Fruit fly (Drosophila melanogaster) whole organism, embryonic: ENCODE results near the gene Sk2.
A peak's percentile ranks its signal among the peaks of the same experiment; 100 is the strongest.

Experiments used
- Asciz ChIP-seq: fragments of 200-800 bp; sonication (Bioruptor generic); optimal IDR thresholded peaks from 2 replicates; lab custom pipeline; 2017; ENCODE audit warnings: missing biosample characterization, mild to moderate bottlenecking, missing genetic modification characterization, missing genetic modification reagents
- Atf6 ChIP-seq: fragments of 200-800 bp; sonication (Bioruptor generic); IDR thresholded peaks from 2 replicates; pipeline ENCODE4 v1.3.6; 2022; ENCODE audit warnings: missing biosample characterization, missing genetic modification characterization
- B-H2 ChIP-seq: fragments of 200-800 bp; sonication (Bioruptor generic); optimal IDR thresholded peaks from 2 replicates; lab custom pipeline; 2018; ENCODE audit warnings: missing biosample characterization, mild to moderate bottlenecking, missing genetic modification characterization
- CG10147 ChIP-seq: fragments of 200-800 bp; sonication (Bioruptor generic); optimal IDR thresholded peaks from 2 replicates; lab custom pipeline; 2019; ENCODE audit warnings: missing biosample characterization, mild to moderate bottlenecking, missing genetic modification characterization, moderate library complexity
- CG10366 ChIP-seq: fragments of 200-800 bp; sonication (Bioruptor generic); IDR thresholded peaks from 2 replicates; pipeline ENCODE4 v1.3.6; 2022; ENCODE audit warnings: missing biosample characterization, missing genetic modification characterization
- CG10543 ChIP-seq: fragments of 200-800 bp; sonication (Bioruptor generic); optimal IDR thresholded peaks from 3 replicates; lab custom pipeline; 2017; ENCODE audit warnings: missing biosample characterization, mild to moderate bottlenecking, missing genetic modification characterization, moderate library complexity
- CG11093 ChIP-seq: fragments of 200-800 bp; sonication (Bioruptor generic); IDR thresholded peaks from 3 replicates; pipeline ENCODE4 v1.3.6; 2022; ENCODE audit warnings: missing biosample characterization, missing genetic modification characterization
- CG11723 ChIP-seq: fragments of 200-800 bp; sonication (Bioruptor generic); optimal IDR thresholded peaks from 2 replicates; lab custom pipeline; 2017; ENCODE audit warnings: missing biosample characterization, mild to moderate bottlenecking, missing genetic modification characterization
- CG12071 ChIP-seq: fragments of 200-800 bp; sonication (Bioruptor generic); optimal IDR thresholded peaks from 3 replicates; lab custom pipeline; 2018; ENCODE audit warnings: missing biosample characterization, mild to moderate bottlenecking, missing genetic modification characterization
- CG15601 ChIP-seq: fragments of 200-800 bp; sonication (Bioruptor generic); optimal IDR thresholded peaks from 3 replicates; lab custom pipeline; 2019; ENCODE audit warnings: missing biosample characterization, mild to moderate bottlenecking, missing genetic modification characterization, moderate library complexity
- CG16815 ChIP-seq: fragments of 200-800 bp; sonication (Bioruptor generic); optimal IDR thresholded peaks from 3 replicates; lab custom pipeline; 2017; ENCODE audit warnings: missing biosample characterization, mild to moderate bottlenecking, missing genetic modification characterization
- CG33213 ChIP-seq: fragments of 200-800 bp; sonication (Bioruptor generic); optimal IDR thresholded peaks from 3 replicates; lab custom pipeline; 2016; ENCODE audit warnings: missing biosample characterization, missing genetic modification characterization
- CG4404 ChIP-seq: fragments of 200-800 bp; sonication (Bioruptor generic); IDR thresholded peaks from 2 replicates; pipeline ENCODE4 v1.3.6; 2022; ENCODE audit warnings: missing biosample characterization, missing genetic modification characterization
- CG5180 ChIP-seq: fragments of 200-800 bp; sonication (Bioruptor generic); optimal IDR thresholded peaks from 3 replicates; lab custom pipeline; 2017; ENCODE audit warnings: missing biosample characterization, missing genetic modification characterization, mild to moderate bottlenecking, moderate library complexity, missing genetic modification reagents
- CG5953 ChIP-seq: fragments of 200-800 bp; sonication (Bioruptor generic); IDR thresholded peaks from 2 replicates; pipeline ENCODE4 v1.3.6; 2022; ENCODE audit warnings: missing biosample characterization, missing genetic modification characterization
- CG6175 ChIP-seq: fragments of 200-800 bp; sonication (Bioruptor generic); IDR thresholded peaks from 3 replicates; pipeline ENCODE4 v1.3.6; 2022; ENCODE audit warnings: missing biosample characterization, missing genetic modification characterization
- CG6272 ChIP-seq: fragments of 200-800 bp; sonication (Bioruptor generic); IDR thresholded peaks from 2 replicates; pipeline ENCODE4 v1.3.6; 2022; ENCODE audit warnings: missing biosample characterization, missing genetic modification characterization
- CG6683 ChIP-seq: fragments of 200-800 bp; sonication (Bioruptor generic); optimal IDR thresholded peaks from 2 replicates; lab custom pipeline; 2017; ENCODE audit warnings: missing biosample characterization, mild to moderate bottlenecking, missing genetic modification characterization, missing genetic modification reagents
- CG6689 ChIP-seq: fragments of 200-800 bp; sonication (Bioruptor generic); IDR thresholded peaks from 2 replicates; pipeline ENCODE4 v1.3.6; 2022; ENCODE audit warnings: missing biosample characterization, missing genetic modification characterization
- Dip2 ChIP-seq: fragments of 200-800 bp; sonication (Bioruptor generic); IDR thresholded peaks from 2 replicates; pipeline ENCODE4 v1.3.6; 2022; ENCODE audit warnings: missing biosample characterization, missing genetic modification characterization
- Doc2 ChIP-seq: fragments of 200-800 bp; sonication (Bioruptor generic); IDR thresholded peaks from 2 replicates; pipeline ENCODE4 v1.3.6; 2022; ENCODE audit warnings: missing biosample characterization, missing genetic modification characterization
- ERR ChIP-seq: fragments of 200-800 bp; sonication (Bioruptor generic); optimal IDR thresholded peaks from 2 replicates; lab custom pipeline; 2016; ENCODE audit warnings: missing biosample characterization, missing genetic modification characterization
- HmgZ ChIP-seq: fragments of 200-800 bp; sonication (Bioruptor generic); optimal IDR thresholded peaks from 2 replicates; lab custom pipeline; 2018; ENCODE audit warnings: missing biosample characterization, mild to moderate bottlenecking, missing genetic modification characterization
- Rfx ChIP-seq: fragments of 200-800 bp; sonication (Bioruptor generic); IDR thresholded peaks from 2 replicates; pipeline ENCODE4 v1.3.6; 2022; ENCODE audit warnings: missing biosample characterization, missing genetic modification characterization
- Sox100B ChIP-seq: fragments of 200-800 bp; sonication (Bioruptor generic); optimal IDR thresholded peaks from 3 replicates; lab custom pipeline; 2018; ENCODE audit warnings: missing biosample characterization, mild to moderate bottlenecking, missing genetic modification characterization
- Ssrp ChIP-seq: fragments of 200-800 bp; sonication (Bioruptor generic); optimal IDR thresholded peaks from 2 replicates; lab custom pipeline; 2018; ENCODE audit warnings: missing biosample characterization, mild to moderate bottlenecking, missing genetic modification characterization, moderate library complexity
- Xrp1 ChIP-seq: fragments of 200-800 bp; sonication (Bioruptor generic); IDR thresholded peaks from 2 replicates; pipeline ENCODE4 v1.3.6; 2022; ENCODE audit warnings: missing biosample characterization, missing genetic modification characterization
- ab ChIP-seq: fragments of 200-800 bp; sonication (Bioruptor generic); optimal IDR thresholded peaks from 2 replicates; lab custom pipeline; 2016; ENCODE audit warnings: missing biosample characterization, missing genetic modification characterization
- ato ChIP-seq: fragments of 200-800 bp; sonication (Bioruptor generic); IDR thresholded peaks from 2 replicates; pipeline ENCODE4 v1.3.6; 2022; ENCODE audit warnings: missing biosample characterization, missing genetic modification characterization; ENCODE audit not compliant: partially characterized antibody
- corto ChIP-seq: fragments of 200-800 bp; sonication (Bioruptor generic); optimal IDR thresholded peaks from 2 replicates; lab custom pipeline; 2016; ENCODE audit warnings: missing biosample characterization, mild to moderate bottlenecking, missing genetic modification characterization, moderate library complexity
- cwo ChIP-seq: fragments of 200-800 bp; sonication (Bioruptor generic); optimal IDR thresholded peaks from 3 replicates; lab custom pipeline; 2017; ENCODE audit warnings: missing biosample characterization, missing genetic modification characterization, mild to moderate bottlenecking, moderate library complexity, missing genetic modification reagents
- ems ChIP-seq: fragments of 200-800 bp; sonication (Bioruptor generic); optimal IDR thresholded peaks from 3 replicates; lab custom pipeline; 2016; ENCODE audit warnings: missing biosample characterization, missing genetic modification characterization
- en ChIP-seq: fragments of 200-800 bp; sonication (Bioruptor generic); optimal IDR thresholded peaks from 2 replicates; lab custom pipeline; 2016; ENCODE audit warnings: missing biosample characterization, missing genetic modification characterization
- exex ChIP-seq: fragments of 200-800 bp; sonication (Bioruptor generic); optimal IDR thresholded peaks from 4 replicates; lab custom pipeline; 2018; ENCODE audit warnings: missing biosample characterization, mild to moderate bottlenecking, missing genetic modification characterization, moderate library complexity
- ftz-f1 ChIP-seq: fragments of 200-800 bp; sonication (Bioruptor generic); optimal IDR thresholded peaks from 2 replicates; lab custom pipeline; 2016; ENCODE audit warnings: missing biosample characterization, missing genetic modification characterization
- her ChIP-seq: fragments of 200-800 bp; sonication (Bioruptor generic); optimal IDR thresholded peaks from 2 replicates; lab custom pipeline; 2016; ENCODE audit warnings: missing biosample characterization, missing genetic modification characterization
- insv ChIP-seq, 2 experiments: fragments of 200-800 bp; sonication (Bioruptor generic); optimal IDR thresholded peaks; 3 replicates each; lab custom pipeline; 2016 to 2018; ENCODE audit warnings: missing biosample characterization in 2 of 2, missing genetic modification characterization in 2 of 2
- nau ChIP-seq: fragments of 200-800 bp; sonication (Bioruptor generic); optimal IDR thresholded peaks from 3 replicates; lab custom pipeline; 2017; ENCODE audit warnings: missing biosample characterization, mild to moderate bottlenecking, missing genetic modification characterization, missing genetic modification reagents
- nerfin-1 ChIP-seq: fragments of 200-800 bp; sonication (Bioruptor generic); optimal IDR thresholded peaks from 3 replicates; lab custom pipeline; 2019; ENCODE audit warnings: missing biosample characterization, mild to moderate bottlenecking, missing genetic modification characterization, moderate library complexity
- nerfin-2 ChIP-seq: fragments of 200-800 bp; sonication (Bioruptor generic); IDR thresholded peaks from 2 replicates; pipeline ENCODE4 v1.3.6; 2022; ENCODE audit warnings: missing biosample characterization, missing genetic modification characterization; ENCODE audit not compliant: partially characterized antibody
- phol ChIP-seq: fragments of 200-800 bp; sonication (Bioruptor generic); optimal IDR thresholded peaks from 3 replicates; lab custom pipeline; 2018; ENCODE audit warnings: missing biosample characterization, mild to moderate bottlenecking, missing genetic modification characterization, moderate library complexity
- pros ChIP-seq: fragments of 200-800 bp; sonication (Bioruptor generic); optimal IDR thresholded peaks from 3 replicates; lab custom pipeline; 2019; ENCODE audit warnings: missing biosample characterization, mild to moderate bottlenecking, missing genetic modification characterization, moderate library complexity
- pum ChIP-seq: fragments of 200-800 bp; sonication (Bioruptor generic); optimal IDR thresholded peaks from 2 replicates; lab custom pipeline; 2016; ENCODE audit warnings: missing biosample characterization, missing genetic modification characterization
- pzg ChIP-seq: fragments of 200-800 bp; sonication (Bioruptor generic); optimal IDR thresholded peaks from 3 replicates; lab custom pipeline; 2018; ENCODE audit warnings: missing biosample characterization, mild to moderate bottlenecking, missing genetic modification characterization, moderate library complexity
- ranshi ChIP-seq: fragments of 200-800 bp; sonication (Bioruptor generic); IDR thresholded peaks from 2 replicates; pipeline ENCODE4 v1.3.6; 2022; ENCODE audit warnings: missing biosample characterization, missing genetic modification characterization
- salm ChIP-seq: fragments of 200-800 bp; sonication (Bioruptor generic); optimal IDR thresholded peaks from 2 replicates; lab custom pipeline; 2018; ENCODE audit warnings: missing biosample characterization, mild to moderate bottlenecking, missing genetic modification characterization
- sens-2 ChIP-seq: fragments of 200-800 bp; sonication (Bioruptor generic); IDR thresholded peaks from 2 replicates; pipeline ENCODE4 v1.3.6; 2022; ENCODE audit warnings: missing biosample characterization, missing genetic modification characterization
- tgo ChIP-seq: fragments of 200-800 bp; sonication (Bioruptor generic); IDR thresholded peaks from 3 replicates; pipeline ENCODE4 v1.3.6; 2022; ENCODE audit warnings: missing biosample characterization, missing genetic modification characterization
- z ChIP-seq: fragments of 200-800 bp; sonication (Bioruptor generic); IDR thresholded peaks from 3 replicates; pipeline ENCODE4 v1.3.6; 2022; ENCODE audit warnings: missing biosample characterization, missing genetic modification characterization

Sk2 gene

DNA sequence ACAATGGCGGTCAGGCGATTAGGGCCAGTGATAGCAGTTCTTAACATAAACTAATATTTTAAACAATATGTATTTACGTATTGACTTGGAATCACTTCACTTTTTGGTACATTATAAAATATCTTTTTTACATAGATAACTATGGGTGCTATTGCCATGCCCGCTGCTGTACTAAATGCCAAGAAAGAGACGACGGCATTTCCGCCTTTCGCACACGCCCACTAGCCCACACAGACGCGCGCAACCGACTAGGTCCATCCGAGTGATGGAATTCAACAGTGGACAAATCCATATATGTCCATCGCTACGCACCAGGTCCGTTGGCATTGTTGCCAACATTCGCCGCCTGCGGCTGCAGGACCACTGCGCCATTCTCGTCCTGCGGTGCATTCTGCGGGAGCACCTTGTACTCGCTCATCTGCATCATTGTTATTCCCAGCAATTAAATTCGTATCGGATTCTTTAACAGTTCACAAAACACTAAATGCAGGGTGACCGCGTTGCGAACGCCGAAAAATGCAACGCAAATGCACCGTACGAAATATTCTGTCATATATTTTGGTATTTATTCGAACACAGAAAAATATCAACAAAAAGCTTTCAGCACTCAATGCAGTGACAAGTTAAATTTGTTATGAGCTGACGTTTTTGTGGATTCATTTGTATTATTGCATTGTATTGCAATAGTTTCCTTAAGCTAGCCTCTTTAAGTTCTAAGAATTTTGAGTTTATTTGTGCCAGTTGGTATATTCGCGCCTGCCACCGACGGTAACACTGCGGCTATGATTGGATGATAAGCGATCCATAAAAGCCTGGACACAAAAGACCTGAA, at the start of gene Sk2, which contains the start of gene scramb2 (continued):
- TF ChIP-seq sens-2 (GFP tag; lab: Robert Waterston, UW) (peak; percentile 94), ERR (GFP tag; lab: Kevin White, UChicago) (peak; percentile 83), CG11093 (peak; percentile 90), CG10147 (GFP tag; lab: Kevin White, UChicago) (peak; percentile 89), ab (GFP tag; lab: Kevin White, UChicago) (peak; percentile 71), nerfin-2 (GFP tag; lab: Robert Waterston, UW) (no peak), insv (GFP tag; optimal IDR thresholded peaks at IDR 0.05; lab: Kevin White, UChicago) (peak; percentile 27 to 58), her (GFP tag; lab: Kevin White, UChicago) (peak; percentile 82), phol (tag; lab: Kevin White, UChicago) (peak; percentile 93), CG4404 (GFP tag; lab: Robert Waterston, UW) (peak; percentile 82), CG16815 (GFP tag; lab: Kevin White, UChicago) (peak; percentile 86), ato (GFP tag; lab: Robert Waterston, UW) (no peak), CG6272 (peak; percentile 79), pros (GFP tag; lab: Kevin White, UChicago) (peak; percentile 71), Atf6 (GFP tag; lab: Robert Waterston, UW) (peak; percentile 92), z (GFP tag; lab: Robert Waterston, UW) (peak; percentile 70; the same call in 2 of the 3 replicates), corto (peak; percentile 42), CG6175 (peak; percentile 91), CG5953 (GFP tag; lab: Robert Waterston, UW) (peak; percentile 94), pzg (GFP tag; lab: Kevin White, UChicago) (peak; percentile 73), exex (tag; lab: Kevin White, UChicago) (peak; percentile 71), ftz-f1 (GFP tag; lab: Kevin White, UChicago) (peak; percentile 55), Dip2 (peak; percentile 55; the same call in 1 of the 2 replicates), ranshi (GFP tag; lab: Robert Waterston, UW) (peak; percentile 95), CG10543 (GFP tag; lab: Kevin White, UChicago) (peak; percentile 86), Sox100B (peak; percentile 94), CG15601 (tag; lab: Kevin White, UChicago) (peak; percentile 88), CG6689 (GFP tag; lab: Robert Waterston, UW) (peak; percentile 93), Ssrp (peak; percentile 92), B-H2 (peak; percentile 89), salm (peak; percentile 95), CG10366 (GFP tag; lab: Robert Waterston, UW) (peak; percentile 94), CG5180 (GFP tag; lab: Kevin White, UChicago) (peak; percentile 88), CG33213 (GFP tag; lab: Kevin White, UChicago) (peak; percentile 75), CG12071 (GFP tag; lab: Kevin White, UChicago) (peak; percentile 95), Asciz (GFP tag; lab: Kevin White, UChicago) (peak; percentile 95), CG6683 (GFP tag; lab: Kevin White, UChicago) (peak; percentile 92), ems (GFP tag; lab: Kevin White, UChicago) (peak; percentile 93), CG11723 (GFP tag; lab: Kevin White, UChicago) (peak; percentile 95), Doc2 (peak; percentile 81), nau (GFP tag; lab: Kevin White, UChicago) (peak; percentile 94), Rfx (GFP tag; lab: Robert Waterston, UW) (peak; percentile 96), Xrp1 (GFP tag; lab: Robert Waterston, UW) (peak; percentile 96), en (GFP tag; lab: Kevin White, UChicago) (peak; percentile 55), HmgZ (tag; lab: Kevin White, UChicago) (peak; percentile 96), nerfin-1 (peak; percentile 93), cwo (GFP tag; lab: Kevin White, UChicago) (peak; percentile 93), pum (GFP tag; lab: Kevin White, UChicago) (peak; percentile 67), tgo (peak; percentile 94)
